Fruit fly (Drosophila melanogaster) whole organism, embryonic: ENCODE data around the gene CG17572.

Source experiments
- CG11560 ChIP-seq: fragments of 200-800 bp; sonication (Bioruptor generic); IDR thresholded peaks from 3 replicates; pipeline ENCODE4 v1.3.6; 2022; ENCODE audit warnings: missing biosample characterization, missing genetic modification characterization
- CG15514 ChIP-seq: fragments of 200-800 bp; sonication (Bioruptor generic); optimal IDR thresholded peaks from 3 replicates; lab custom pipeline; 2017; ENCODE audit warnings: missing biosample characterization, missing genetic modification characterization, mild to moderate bottlenecking, moderate library complexity, missing genetic modification reagents
- CG15696 ChIP-seq: fragments of 200-800 bp; sonication (Bioruptor generic); optimal IDR thresholded peaks from 2 replicates; lab custom pipeline; 2019; ENCODE audit warnings: missing biosample characterization, mild to moderate bottlenecking, missing genetic modification characterization, moderate library complexity
- CG1602 ChIP-seq: fragments of 200-800 bp; sonication (Bioruptor generic); optimal IDR thresholded peaks from 3 replicates; lab custom pipeline; 2016; ENCODE audit warnings: missing biosample characterization, missing genetic modification characterization
- CG2116 ChIP-seq: fragments of 200-800 bp; sonication (Bioruptor generic); optimal IDR thresholded peaks from 3 replicates; lab custom pipeline; 2018; ENCODE audit warnings: missing biosample characterization, mild to moderate bottlenecking, missing genetic modification characterization
- CG4617 ChIP-seq: fragments of 200-800 bp; sonication (Bioruptor generic); optimal IDR thresholded peaks from 3 replicates; lab custom pipeline; 2016; ENCODE audit warnings: missing biosample characterization, missing genetic modification characterization, borderline replicate concordance
- Hr3 ChIP-seq: fragments of 200-800 bp; sonication (Bioruptor generic); optimal IDR thresholded peaks from 3 replicates; lab custom pipeline; 2016; ENCODE audit warnings: missing biosample characterization, missing genetic modification characterization
- Lpt ChIP-seq: fragments of >200 bp; optimal IDR thresholded peaks from 2 replicates; lab custom pipeline; 2018; ENCODE audit warnings: missing biosample characterization, missing genetic modification characterization
- Side ChIP-seq: fragments of 200-800 bp; sonication (Bioruptor generic); optimal IDR thresholded peaks from 2 replicates; lab custom pipeline; 2016; ENCODE audit warnings: missing biosample characterization, missing genetic modification characterization
- hbn ChIP-seq: fragments of 200-800 bp; sonication (Bioruptor generic); IDR thresholded peaks from 2 replicates; pipeline ENCODE4 v1.3.6; 2022; ENCODE audit warnings: missing biosample characterization, missing genetic modification characterization; ENCODE audit not compliant: partially characterized antibody
- klu ChIP-seq: fragments of 200-800 bp; sonication (Bioruptor generic); IDR thresholded peaks from 2 replicates; pipeline ENCODE4 v1.3.6; 2022; ENCODE audit warnings: missing biosample characterization, missing genetic modification characterization
- nerfin-2 ChIP-seq: fragments of 200-800 bp; sonication (Bioruptor generic); IDR thresholded peaks from 2 replicates; pipeline ENCODE4 v1.3.6; 2022; ENCODE audit warnings: missing biosample characterization, missing genetic modification characterization; ENCODE audit not compliant: partially characterized antibody
- pum ChIP-seq: fragments of 200-800 bp; sonication (Bioruptor generic); optimal IDR thresholded peaks from 2 replicates; lab custom pipeline; 2016; ENCODE audit warnings: missing biosample characterization, missing genetic modification characterization
- zfh1 ChIP-seq: fragments of 200-800 bp; sonication (Bioruptor generic); IDR thresholded peaks from 3 replicates; pipeline ENCODE4 v1.3.6; 2022; ENCODE audit warnings: missing biosample characterization, missing genetic modification characterization

DNA sequence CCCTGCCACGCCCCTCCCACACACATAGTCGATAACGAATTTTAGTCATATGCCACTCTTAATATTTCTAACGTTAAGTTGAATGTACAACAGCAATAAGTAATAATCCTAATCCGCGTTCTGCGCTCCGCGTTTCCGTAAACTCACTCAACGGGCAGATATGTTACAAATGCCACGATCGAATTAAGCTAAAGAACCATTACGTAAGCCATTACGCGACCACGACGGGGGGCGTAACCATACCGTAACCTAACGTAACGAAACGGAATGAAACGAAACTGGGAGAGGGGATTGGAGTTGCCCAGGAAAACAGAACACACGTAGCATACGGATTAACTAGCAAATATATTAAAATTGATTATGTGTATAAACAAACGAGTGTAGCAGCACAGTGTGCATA is 16.1 kb downstream of the CG17572 start:
- no peak for TF ChIP-seq Side (GFP tag; lab: Kevin White, UChicago)
- TF ChIP-seq CG1602: no peak
- no peak for TF ChIP-seq CG2116
- no peak for TF ChIP-seq CG4617 (GFP tag; lab: Kevin White, UChicago)
- no peak for TF ChIP-seq pum
- no peak for TF ChIP-seq CG15514 (GFP tag; lab: Kevin White, UChicago)
- TF ChIP-seq CG15696: no peak
- TF ChIP-seq zfh1 (GFP tag; lab: Robert Waterston, UW): no peak
- TF ChIP-seq Hr3 (GFP tag; lab: Kevin White, UChicago): no peak
- no peak for TF ChIP-seq klu (GFP tag; lab: Robert Waterston, UW)
- TF ChIP-seq CG11560 (tag; lab: Robert Waterston, UW): no peak
- no peak for TF ChIP-seq hbn (GFP tag; lab: Robert Waterston, UW)
- no peak for TF ChIP-seq nerfin-2
- TF ChIP-seq Lpt (GFP tag; lab: Kevin White, UChicago): no peak
